Fruit fly (Drosophila melanogaster): ENCODE results near the gene atk.

atk gene

DNA sequence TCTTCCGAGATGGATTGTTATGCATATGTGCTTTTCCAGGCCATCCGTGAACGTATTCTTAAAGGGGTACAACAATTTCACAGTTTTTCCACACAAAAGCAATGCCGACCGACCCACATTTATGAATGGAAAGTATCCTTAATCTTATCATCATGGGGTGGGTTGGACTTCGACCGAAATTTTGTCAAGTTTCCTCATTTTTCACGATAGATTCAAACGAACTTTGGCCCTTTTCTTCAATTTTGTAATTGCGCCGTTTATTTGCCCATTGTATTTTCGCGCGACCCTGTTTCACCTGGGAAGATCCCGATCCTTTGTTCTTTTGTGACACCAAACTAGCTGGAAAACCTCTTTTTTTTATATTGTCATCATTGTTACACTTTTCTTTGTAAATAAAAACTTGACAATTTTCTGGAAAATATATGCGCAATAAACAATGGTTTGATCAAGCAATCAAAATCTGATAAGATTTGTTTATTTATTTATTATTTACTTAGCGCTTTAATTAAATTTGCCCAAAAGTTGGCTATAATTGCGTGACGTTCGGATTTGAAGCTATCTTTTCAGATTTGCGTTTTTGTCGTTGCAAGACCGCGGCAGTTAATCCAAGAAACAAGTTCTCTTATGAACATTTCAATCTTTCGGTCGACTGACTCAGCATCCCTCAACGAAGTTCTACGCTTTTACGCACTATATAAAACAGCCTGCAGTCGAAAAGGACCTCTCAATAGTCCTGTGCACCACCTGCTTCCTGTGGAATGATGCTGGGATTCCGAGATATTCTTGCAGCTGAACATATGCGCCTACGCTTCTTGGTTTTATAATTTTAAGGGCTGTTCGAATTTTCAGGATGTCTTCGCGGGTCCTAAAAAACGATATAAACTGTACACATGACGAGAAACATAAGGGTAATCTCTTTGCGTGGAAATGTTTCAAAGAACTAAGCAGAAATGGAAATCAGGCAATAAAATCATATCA, 58.4 kb downstream of the atk start:
- TF ChIP-seq cic (GFP tag; optimal IDR thresholded peaks at IDR 0.05) (no peak), Hr96 (GFP tag; optimal IDR thresholded peaks at IDR 0.05) (no peak), CG7101 (tag; optimal IDR thresholded peaks at IDR 0.05) (peak; percentile 12), Clk (GFP tag; optimal IDR thresholded peaks at IDR 0.05) (no peak), CG12768 (GFP tag; optimal IDR thresholded peaks at IDR 0.05) (no peak), ovo (GFP tag; optimal IDR thresholded peaks at IDR 0.05) (no peak), kay (GFP tag; ENCODE audit: borderline replicate concordance) (peak; percentile 14), CG5204 (GFP tag; optimal IDR thresholded peaks at IDR 0.05) (no peak), CG11617 (GFP tag; optimal IDR thresholded peaks at IDR 0.05) (peak; percentile 12), pad (GFP tag; optimal IDR thresholded peaks at IDR 0.05) (no peak), CG33017 (tag; optimal IDR thresholded peaks at IDR 0.05) (peak; percentile 26), toe (GFP tag; optimal IDR thresholded peaks at IDR 0.05) (no peak), Mnt (GFP tag; optimal IDR thresholded peaks at IDR 0.05) (no peak), CG7045 (GFP tag; optimal IDR thresholded peaks at IDR 0.05) (no peak)

DNA sequence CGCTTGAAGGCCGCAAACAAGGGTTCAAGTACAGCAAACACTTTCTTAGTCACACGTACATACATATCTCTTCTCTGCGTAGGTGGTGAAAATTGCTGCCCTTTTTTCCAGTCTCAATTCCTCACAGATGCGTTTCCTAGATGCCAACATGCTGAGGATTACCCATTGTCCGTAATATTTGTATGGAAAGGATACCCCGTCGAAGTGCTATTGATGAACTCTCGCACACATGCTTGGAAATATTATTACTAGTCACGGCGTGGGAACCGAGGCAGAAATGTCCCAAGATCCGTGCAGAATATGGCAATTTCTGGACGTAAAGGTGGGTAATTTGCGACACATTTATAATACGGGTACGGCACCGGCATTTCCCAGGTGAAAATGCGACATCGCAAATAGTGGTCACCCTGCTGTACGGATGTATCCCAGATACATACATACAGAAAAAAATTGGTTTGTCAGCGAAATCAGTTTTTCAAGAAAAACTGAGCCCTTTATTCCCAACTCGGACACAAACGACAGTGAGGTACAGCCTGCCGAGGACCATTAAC, 59.2 kb downstream of the atk start:
- TF ChIP-seq CG7101 (tag; optimal IDR thresholded peaks at IDR 0.05) (no peak), Crg-1 (GFP tag; optimal IDR thresholded peaks at IDR 0.05) (no peak), cic (GFP tag; optimal IDR thresholded peaks at IDR 0.05) (no peak), kay (GFP tag; ENCODE audit: borderline replicate concordance) (no peak), toe (GFP tag; optimal IDR thresholded peaks at IDR 0.05) (no peak), Clk (GFP tag; optimal IDR thresholded peaks at IDR 0.05) (no peak), Mnt (GFP tag; optimal IDR thresholded peaks at IDR 0.05) (no peak)
